Worm (Caenorhabditis elegans) whole organism, mixed stage, embryonic: ENCODE measurements around the gene nop-1.

Experiments
- M03D4.4 ChIP-seq: sonication (generic microtip); optimal IDR thresholded peaks from 2 replicates; lab custom pipeline; 2017; ENCODE audit warnings: mild to moderate bottlenecking, missing genetic modification characterization, missing compliant biosample characterization
- bed-3 ChIP-seq: fragments of 200-800 bp; sonication (Bioruptor generic); optimal IDR thresholded peaks from 3 replicates; lab custom pipeline; 2018; ENCODE audit warnings: mild to moderate bottlenecking, missing genetic modification characterization, moderate library complexity, missing compliant biosample characterization
- ceh-43 ChIP-seq: fragments of 200-800 bp; sonication (Bioruptor generic); optimal IDR thresholded peaks from 2 replicates; lab custom pipeline; 2018; ENCODE audit warnings: mild to moderate bottlenecking, missing genetic modification characterization, moderate library complexity, missing compliant biosample characterization
- ceh-83 ChIP-seq: fragments of 200-800 bp; sonication (Bioruptor generic); optimal IDR thresholded peaks from 2 replicates; lab custom pipeline; 2018; ENCODE audit warnings: mild to moderate bottlenecking, missing genetic modification characterization, missing compliant biosample characterization
- ces-1 ChIP-seq: fragments of 150-350 bp; optimal IDR thresholded peaks from 2 replicates; lab custom pipeline; 2014; ENCODE audit warnings: missing biosample characterization, missing genetic modification reagents, missing genetic modification characterization
- cnd-1 ChIP-seq: fragments of 200-800 bp; sonication (Bioruptor generic); optimal IDR thresholded peaks from 2 replicates; lab custom pipeline; 2018; ENCODE audit warnings: mild to moderate bottlenecking, missing genetic modification characterization, missing compliant biosample characterization
- drap-1 ChIP-seq: fragments of 200-800 bp; sonication (Bioruptor generic); optimal IDR thresholded peaks from 3 replicates; lab custom pipeline; 2018; ENCODE audit warnings: mild to moderate bottlenecking, missing genetic modification characterization, missing compliant biosample characterization
- elt-1 ChIP-seq: sonication (generic microtip); optimal IDR thresholded peaks from 2 replicates; lab custom pipeline; 2017; ENCODE audit warnings: missing genetic modification characterization, mild to moderate bottlenecking, missing compliant biosample characterization, antibody characterized with exemption, moderate library complexity, borderline replicate concordance; ENCODE audit not compliant: insufficient read depth
- elt-3 ChIP-seq: fragments of 150-350 bp; optimal IDR thresholded peaks from 2 replicates; lab custom pipeline; 2014; ENCODE audit warnings: missing biosample characterization, missing genetic modification characterization
- flh-1 ChIP-seq: fragments of 200-800 bp; sonication (Bioruptor generic); optimal IDR thresholded peaks from 2 replicates; lab custom pipeline; 2018; ENCODE audit warnings: mild to moderate bottlenecking, missing genetic modification characterization, moderate library complexity, missing compliant biosample characterization
- ham-2 ChIP-seq: fragments of 200-800 bp; sonication (Bioruptor generic); optimal IDR thresholded peaks from 2 replicates; lab custom pipeline; 2018; ENCODE audit warnings: mild to moderate bottlenecking, missing genetic modification characterization, missing compliant biosample characterization
- hlh-1 ChIP-seq: fragments of 150-350 bp; optimal IDR thresholded peaks from 2 replicates; lab custom pipeline; 2014; ENCODE audit warnings: missing biosample characterization, missing genetic modification reagents, missing genetic modification characterization
- lin-13 ChIP-seq: fragments of 150-350 bp; optimal IDR thresholded peaks from 2 replicates; lab custom pipeline; 2014; ENCODE audit warnings: missing biosample characterization, missing genetic modification characterization
- lin-32 ChIP-seq: fragments of 200-800 bp; sonication (Bioruptor generic); optimal IDR thresholded peaks from 2 replicates; lab custom pipeline; 2018; ENCODE audit warnings: mild to moderate bottlenecking, missing genetic modification characterization, missing compliant biosample characterization
- mep-1 ChIP-seq: fragments of 150-350 bp; optimal IDR thresholded peaks from 2 replicates; lab custom pipeline; 2017; ENCODE audit warnings: missing biosample characterization, missing genetic modification reagents, missing genetic modification characterization, inconsistent platforms
- nhr-2 ChIP-seq: fragments of 150-350 bp; optimal IDR thresholded peaks from 2 replicates; lab custom pipeline; 2014; ENCODE audit warnings: missing biosample characterization, missing genetic modification characterization
- nhr-237 ChIP-seq: fragments of 150-350 bp; optimal IDR thresholded peaks from 2 replicates; lab custom pipeline; 2014; ENCODE audit warnings: missing biosample characterization, missing genetic modification characterization
- nhr-28 ChIP-seq: fragments of 150-350 bp; optimal IDR thresholded peaks from 2 replicates; lab custom pipeline; 2014; ENCODE audit warnings: missing biosample characterization, missing genetic modification characterization
- nhr-76 ChIP-seq: sonication (generic microtip); optimal IDR thresholded peaks from 2 replicates; lab custom pipeline; 2017; ENCODE audit warnings: missing biosample characterization, missing genetic modification characterization
- pha-4 ChIP-seq: fragments of 150-350 bp; optimal IDR thresholded peaks from 2 replicates; lab custom pipeline; 2018; ENCODE audit warnings: missing biosample characterization, missing genetic modification reagents, missing genetic modification characterization
- sem-2 ChIP-seq: fragments of 200-800 bp; sonication (Bioruptor generic); optimal IDR thresholded peaks from 2 replicates; lab custom pipeline; 2018; ENCODE audit warnings: mild to moderate bottlenecking, missing genetic modification characterization, missing compliant biosample characterization
- snpc-4 ChIP-seq: fragments of 150-350 bp; optimal IDR thresholded peaks from 2 replicates; lab custom pipeline; 2014; ENCODE audit warnings: missing biosample characterization, missing genetic modification characterization
- sptf-1 ChIP-seq: sonication (generic microtip); optimal IDR thresholded peaks from 2 replicates; lab custom pipeline; 2017; ENCODE audit warnings: mild to moderate bottlenecking, missing genetic modification characterization, moderate library complexity, missing compliant biosample characterization
- tbx-8 ChIP-seq: fragments of 200-800 bp; sonication (Bioruptor generic); optimal IDR thresholded peaks from 2 replicates; lab custom pipeline; 2018; ENCODE audit warnings: mild to moderate bottlenecking, missing genetic modification characterization, moderate library complexity, missing compliant biosample characterization
- unc-120 ChIP-seq: sonication (generic microtip); optimal IDR thresholded peaks from 2 replicates; lab custom pipeline; 2017; ENCODE audit warnings: missing genetic modification characterization, missing compliant biosample characterization; ENCODE audit not compliant: poor library complexity, severe bottlenecking
- unc-39 ChIP-seq: fragments of 150-350 bp; optimal IDR thresholded peaks from 2 replicates; lab custom pipeline; 2014; ENCODE audit warnings: missing biosample characterization, missing genetic modification characterization
- unc-62 ChIP-seq: fragments of 150-350 bp; optimal IDR thresholded peaks from 2 replicates; lab custom pipeline; 2014; ENCODE audit warnings: missing biosample characterization, missing genetic modification reagents, missing genetic modification characterization
- zip-8 ChIP-seq: fragments of 150-350 bp; optimal IDR thresholded peaks from 2 replicates; lab custom pipeline; 2014; ENCODE audit warnings: missing biosample characterization, missing genetic modification characterization
- ztf-11 ChIP-seq: fragments of 150-350 bp; optimal IDR thresholded peaks from 2 replicates; lab custom pipeline; 2014; ENCODE audit warnings: missing biosample characterization, missing genetic modification characterization

Gene nop-1

DNA sequence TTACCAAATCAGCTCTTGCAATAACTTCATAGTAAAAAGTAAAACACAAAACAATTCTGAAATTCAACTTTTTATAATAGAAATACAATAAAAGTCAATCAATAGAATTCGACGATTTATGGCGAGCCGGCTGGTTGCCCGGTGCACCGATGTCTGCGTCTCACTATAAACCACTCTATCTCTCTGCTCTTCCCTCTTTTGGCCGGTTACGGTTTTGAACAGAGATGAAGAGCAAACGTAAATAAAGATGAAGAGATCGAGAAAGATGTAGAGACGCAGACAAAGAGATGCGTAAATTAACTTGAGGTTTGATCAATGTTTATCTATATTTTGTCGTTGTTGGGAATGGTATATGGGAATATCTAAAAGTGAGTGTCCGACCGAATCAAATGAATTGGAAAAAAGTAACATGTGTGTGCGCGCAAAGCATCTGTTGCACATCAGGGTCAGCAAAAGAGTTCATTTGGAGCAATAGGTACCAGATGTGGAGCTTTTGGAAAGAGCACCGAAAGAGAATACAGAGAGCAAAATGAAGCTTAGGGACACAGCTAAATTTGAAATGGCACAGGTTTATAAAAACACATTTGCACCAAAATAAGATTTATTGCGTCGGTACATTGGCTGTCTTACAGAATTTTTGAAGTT is 21.9 kb downstream of the nop-1 start:
- TF ChIP-seq nhr-2 (tag; lab: Kevin White, UChicago) = peak; percentile 84
- TF ChIP-seq lin-32 (GFP tag; lab: Kevin White, UChicago) = peak; percentile 11
- TF ChIP-seq lin-13 = no peak
- TF ChIP-seq M03D4.4 (tag; lab: Kevin White, UChicago) = peak; percentile 11
- no peak for TF ChIP-seq unc-120 (tag; lab: Kevin White, UChicago)
- TF ChIP-seq hlh-1 = peak; percentile 9
- peak; percentile 67 for TF ChIP-seq pha-4 (tag; lab: Kevin White, UChicago)

DNA sequence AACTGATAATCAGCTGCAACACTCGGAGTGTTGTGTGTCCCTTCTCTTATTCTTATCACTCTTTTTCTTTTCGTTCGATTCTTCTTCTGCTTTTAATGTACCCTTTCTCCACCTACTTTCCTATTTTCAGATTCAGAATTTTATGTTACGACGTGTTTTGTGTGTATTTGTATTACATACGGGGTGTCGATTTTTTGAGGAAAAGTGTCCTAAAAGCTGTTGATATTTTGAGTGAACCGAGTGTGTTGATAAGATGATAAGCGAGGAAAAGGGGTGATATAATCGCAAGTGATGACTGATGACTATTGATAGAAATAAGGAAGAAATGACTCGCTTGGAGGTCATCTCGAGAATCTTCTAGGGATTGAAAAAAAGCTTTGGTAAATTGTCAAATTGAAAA is 22.9 kb downstream of the nop-1 start:
- TF ChIP-seq nhr-76 (no peak), nhr-237 (tag; lab: Kevin White, UChicago) (no peak), ceh-43 (GFP tag; lab: Kevin White, UChicago) (no peak), ztf-11 (tag; lab: Kevin White, UChicago) (no peak)

DNA sequence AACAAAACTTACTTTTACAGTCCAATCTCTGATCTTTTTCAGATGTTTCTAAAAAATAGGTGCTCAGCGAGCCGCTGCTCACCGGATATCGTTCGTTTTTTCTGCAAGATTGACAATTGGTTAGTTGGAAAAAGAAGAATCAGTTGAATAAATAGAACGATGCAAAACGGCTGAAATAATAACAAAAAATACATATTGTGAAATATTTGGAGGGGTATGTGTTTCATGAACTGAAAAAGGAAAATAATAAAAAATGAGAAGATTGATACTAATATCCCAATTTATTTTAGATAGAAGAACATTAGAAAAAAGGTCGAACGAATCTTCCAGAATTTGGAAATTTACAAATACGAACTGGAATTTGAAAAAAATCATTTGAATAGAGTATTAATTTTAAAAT is 23.5 kb downstream of the nop-1 start, which contains the start of gene frm-2:
frm-2 (minus strand) TSS at position 101 of the 400 bp plus-strand sequence.
- TF ChIP-seq tbx-8 (no peak), ztf-11 (tag; lab: Kevin White, UChicago) (no peak), nhr-2 (tag; lab: Kevin White, UChicago) (no peak), unc-120 (tag; lab: Kevin White, UChicago) (no peak), elt-3 (tag; lab: Kevin White, UChicago) (no peak), bed-3 (GFP tag; lab: Kevin White, UChicago) (no peak)

DNA sequence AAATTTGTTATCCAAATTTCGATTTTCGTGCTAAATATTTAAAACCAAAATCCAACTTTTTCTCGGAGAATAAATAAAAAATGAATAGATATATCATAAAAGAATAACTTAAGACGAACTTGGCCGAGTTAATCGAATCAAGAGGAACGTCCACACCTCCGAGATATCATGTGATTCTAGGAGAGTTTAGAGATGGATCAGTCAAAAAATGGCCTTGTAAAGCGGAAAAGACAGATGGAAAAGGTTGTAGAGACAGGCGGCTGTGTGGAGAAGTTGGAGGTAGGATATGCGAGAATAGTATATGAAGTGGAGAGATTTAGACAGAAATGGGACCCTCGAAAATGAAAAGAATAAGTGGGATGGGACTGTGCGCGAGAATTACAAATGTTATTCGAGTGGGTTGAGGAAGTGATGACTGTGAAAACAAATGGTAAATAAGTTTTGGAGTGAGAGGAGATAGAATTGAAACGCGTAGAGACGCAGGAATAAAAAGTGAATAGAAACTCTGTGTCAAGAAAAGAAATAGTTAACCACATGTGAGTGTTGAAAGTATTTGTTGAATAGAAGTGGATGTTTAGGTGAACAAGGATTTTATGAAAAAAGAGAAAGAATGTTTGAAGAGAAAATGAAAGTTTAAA is 24.4 kb downstream of the nop-1 start:
- peak; percentile 25 for TF ChIP-seq ham-2 (GFP tag; lab: Kevin White, UChicago)
- TF ChIP-seq elt-3 (tag; lab: Kevin White, UChicago) = no peak
- no peak for TF ChIP-seq unc-39
- peak; percentile 17 for TF ChIP-seq sptf-1 (tag; lab: Kevin White, UChicago)
- TF ChIP-seq pha-4 (tag; lab: Kevin White, UChicago) = peak; percentile 21

DNA sequence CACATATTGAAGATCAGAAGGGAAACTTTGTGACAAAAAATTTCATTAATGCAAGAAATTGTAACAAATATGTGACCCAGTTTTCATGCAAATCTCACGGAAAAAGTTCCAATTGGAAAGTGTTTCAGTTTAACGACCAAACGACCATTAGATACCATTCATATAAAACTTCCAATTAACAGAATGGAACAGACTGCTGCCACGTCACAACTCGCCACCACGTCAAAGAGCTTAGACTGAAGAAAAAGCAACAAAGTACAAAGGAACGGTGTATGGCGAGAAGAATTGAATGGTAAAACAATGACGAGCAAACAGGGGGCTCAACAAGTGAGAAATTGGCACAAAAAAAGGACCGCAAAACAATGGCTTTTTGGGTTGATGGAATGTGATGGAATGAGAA is 26.8 kb downstream of the nop-1 start, which contains the start of gene T04C9.3:
T04C9.3 (plus strand) TSS at position 301 of the 400 bp plus-strand sequence.
- no peak for TF ChIP-seq nhr-76
- no peak for TF ChIP-seq ztf-11 (tag; lab: Kevin White, UChicago)
- no peak for TF ChIP-seq flh-1 (GFP tag; lab: Kevin White, UChicago)
- TF ChIP-seq ham-2 (GFP tag; lab: Kevin White, UChicago) = no peak
- no peak for TF ChIP-seq nhr-28 (tag; lab: Kevin White, UChicago)
- no peak for TF ChIP-seq snpc-4 (tag; lab: Kevin White, UChicago)
- no peak for TF ChIP-seq ceh-83
- no peak for TF ChIP-seq cnd-1
- TF ChIP-seq M03D4.4 (tag; lab: Kevin White, UChicago) = no peak
- no peak for TF ChIP-seq elt-1
- TF ChIP-seq lin-13 = no peak
- TF ChIP-seq unc-62 (GFP tag; lab: Kevin White, UChicago) = no peak
- TF ChIP-seq drap-1 (GFP tag; lab: Kevin White, UChicago) = no peak
- no peak for TF ChIP-seq zip-8 (tag; lab: Kevin White, UChicago)
- no peak for TF ChIP-seq sem-2 (GFP tag; lab: Kevin White, UChicago)
- no peak for TF ChIP-seq elt-3 (tag; lab: Kevin White, UChicago)
- no peak for TF ChIP-seq ces-1 (GFP tag; lab: Kevin White, UChicago)
- no peak for TF ChIP-seq unc-120 (tag; lab: Kevin White, UChicago)
- no peak for TF ChIP-seq pha-4 (tag; lab: Kevin White, UChicago)
- no peak for TF ChIP-seq mep-1 (tag; lab: Kevin White, UChicago)
